Fruit fly (Drosophila melanogaster) whole organism, embryonic: ENCODE measurements around the gene Actn.
A peak's percentile ranks its signal among the peaks of the same experiment; 100 is the strongest.

Experiments
- ATbp ChIP-seq: fragments of 200-800 bp; sonication (Bioruptor generic); optimal IDR thresholded peaks from 2 replicates; lab custom pipeline; 2017; ENCODE audit warnings: missing biosample characterization, mild to moderate bottlenecking, missing genetic modification characterization, missing genetic modification reagents
- Atf-2 ChIP-seq: fragments of 200-800 bp; sonication (Bioruptor generic); optimal IDR thresholded peaks from 2 replicates; lab custom pipeline; 2016; ENCODE audit warnings: missing biosample characterization, missing genetic modification characterization
- Atf3 ChIP-seq: fragments of 200-800 bp; sonication (Bioruptor generic); optimal IDR thresholded peaks from 3 replicates; lab custom pipeline; 2016; ENCODE audit warnings: missing biosample characterization, missing genetic modification characterization
- B-H2 ChIP-seq: fragments of 200-800 bp; sonication (Bioruptor generic); optimal IDR thresholded peaks from 2 replicates; lab custom pipeline; 2018; ENCODE audit warnings: missing biosample characterization, mild to moderate bottlenecking, missing genetic modification characterization
- CG10147 ChIP-seq: fragments of 200-800 bp; sonication (Bioruptor generic); optimal IDR thresholded peaks from 2 replicates; lab custom pipeline; 2019; ENCODE audit warnings: missing biosample characterization, mild to moderate bottlenecking, missing genetic modification characterization, moderate library complexity
- CG1024 ChIP-seq: fragments of 200-800 bp; sonication (Bioruptor generic); IDR thresholded peaks from 2 replicates; pipeline ENCODE4 v1.3.6; 2022; ENCODE audit warnings: missing biosample characterization, missing genetic modification characterization
- CG10462 ChIP-seq: fragments of 200-800 bp; sonication (Bioruptor generic); optimal IDR thresholded peaks from 2 replicates; lab custom pipeline; 2016; ENCODE audit warnings: missing biosample characterization, missing genetic modification characterization
- CG11247 ChIP-seq: fragments of 200-800 bp; sonication (Bioruptor generic); IDR thresholded peaks from 2 replicates; pipeline ENCODE4 v1.3.6; 2022; ENCODE audit warnings: missing biosample characterization, missing genetic modification characterization
- CG11695 ChIP-seq: fragments of 200-800 bp; sonication (Bioruptor generic); IDR thresholded peaks from 3 replicates; pipeline ENCODE4 v1.3.6; 2022; ENCODE audit warnings: missing biosample characterization, missing genetic modification characterization
- CG14667 ChIP-seq: fragments of 200-800 bp; sonication (Bioruptor generic); IDR thresholded peaks from 2 replicates; pipeline ENCODE4 v1.3.6; 2022; ENCODE audit warnings: missing biosample characterization, missing genetic modification characterization
- CG1603 ChIP-seq: fragments of 200-800 bp; sonication (Bioruptor generic); optimal IDR thresholded peaks from 2 replicates; lab custom pipeline; 2019; ENCODE audit warnings: missing biosample characterization, mild to moderate bottlenecking, missing genetic modification characterization, moderate library complexity
- CG17612 ChIP-seq: fragments of 200-800 bp; sonication (Bioruptor generic); IDR thresholded peaks from 2 replicates; pipeline ENCODE4 v1.3.6; 2022; ENCODE audit warnings: missing biosample characterization, missing genetic modification characterization
- CG17802 ChIP-seq: fragments of 200-800 bp; sonication (Bioruptor generic); optimal IDR thresholded peaks from 2 replicates; lab custom pipeline; 2018; ENCODE audit warnings: missing biosample characterization, mild to moderate bottlenecking, missing genetic modification characterization, moderate library complexity
- CG18764 ChIP-seq: fragments of 200-800 bp; sonication (Bioruptor generic); optimal IDR thresholded peaks from 3 replicates; lab custom pipeline; 2016; ENCODE audit warnings: missing biosample characterization, missing genetic modification characterization
- CG2202 ChIP-seq: fragments of 200-800 bp; sonication (Bioruptor generic); optimal IDR thresholded peaks from 2 replicates; lab custom pipeline; 2018; ENCODE audit warnings: missing biosample characterization, mild to moderate bottlenecking, missing genetic modification characterization
- CG2678 ChIP-seq: fragments of 200-800 bp; sonication (Bioruptor generic); optimal IDR thresholded peaks from 3 replicates; lab custom pipeline; 2019; ENCODE audit warnings: missing biosample characterization, mild to moderate bottlenecking, missing genetic modification characterization, moderate library complexity
- CG31365 ChIP-seq: fragments of 200-800 bp; sonication (Bioruptor generic); optimal IDR thresholded peaks from 2 replicates; lab custom pipeline; 2018; ENCODE audit warnings: missing biosample characterization, mild to moderate bottlenecking, missing genetic modification characterization
- CG42726 ChIP-seq: fragments of 200-800 bp; sonication (Bioruptor generic); IDR thresholded peaks from 2 replicates; pipeline ENCODE4 v1.3.6; 2022; ENCODE audit warnings: missing biosample characterization, missing genetic modification characterization; ENCODE audit not compliant: partially characterized antibody
- CG43689 ChIP-seq: fragments of 200-800 bp; sonication (Bioruptor generic); IDR thresholded peaks from 2 replicates; pipeline ENCODE4 v1.3.6; 2022; ENCODE audit warnings: missing biosample characterization, missing genetic modification characterization
- CG4854 ChIP-seq: fragments of 200-800 bp; sonication (Bioruptor generic); optimal IDR thresholded peaks from 2 replicates; lab custom pipeline; 2016; ENCODE audit warnings: missing biosample characterization, missing genetic modification characterization, inconsistent platforms
- CG5180 ChIP-seq: fragments of 200-800 bp; sonication (Bioruptor generic); optimal IDR thresholded peaks from 3 replicates; lab custom pipeline; 2017; ENCODE audit warnings: missing biosample characterization, missing genetic modification characterization, mild to moderate bottlenecking, moderate library complexity, missing genetic modification reagents
- CrebB ChIP-seq: fragments of 200-800 bp; sonication (Bioruptor generic); optimal IDR thresholded peaks from 3 replicates; lab custom pipeline; 2018; ENCODE audit warnings: missing biosample characterization, mild to moderate bottlenecking, missing genetic modification characterization
- D ChIP-seq, 2 experiments: fragments of 200-800 bp in 1 of 2; fragments of >200 bp in 1 of 2; sonication (Bioruptor generic) in 1 of 2; optimal IDR thresholded peaks; 2 replicates in 1 of 2; 3 replicates in 1 of 2; lab custom pipeline; 2017; ENCODE audit warnings: mild to moderate bottlenecking in 1 of 2, missing biosample characterization in 1 of 2, missing genetic modification characterization in 1 of 2, missing genetic modification reagents in 1 of 2
- E2f1 ChIP-seq: fragments of 200-800 bp; sonication (Bioruptor generic); IDR thresholded peaks from 2 replicates; pipeline ENCODE4 v1.3.6; 2022; ENCODE audit warnings: missing biosample characterization, missing genetic modification characterization
- Eip74EF ChIP-seq, 2 experiments: fragments of 200-800 bp in 1 of 2; fragments of >200 bp in 1 of 2; sonication (Bioruptor generic) in 1 of 2; optimal IDR thresholded peaks; 2 replicates each; lab custom pipeline; 2017 to 2019; ENCODE audit warnings: missing biosample characterization in 2 of 2, missing genetic modification characterization in 2 of 2, mild to moderate bottlenecking in 1 of 2, moderate library complexity in 1 of 2
- Elba2 ChIP-seq: fragments of 200-800 bp; sonication (Bioruptor generic); optimal IDR thresholded peaks from 3 replicates; lab custom pipeline; 2016; ENCODE audit warnings: missing biosample characterization, missing genetic modification characterization
- Ets97D ChIP-seq: fragments of 200-800 bp; sonication (Bioruptor generic); optimal IDR thresholded peaks from 3 replicates; lab custom pipeline; 2016; ENCODE audit warnings: missing biosample characterization, missing genetic modification characterization
- Fer3 ChIP-seq: fragments of 200-800 bp; sonication (Bioruptor generic); optimal IDR thresholded peaks from 2 replicates; lab custom pipeline; 2018; ENCODE audit warnings: missing biosample characterization, mild to moderate bottlenecking, missing genetic modification characterization, moderate library complexity
- Mrtf ChIP-seq: fragments of 200-800 bp; sonication (Bioruptor generic); IDR thresholded peaks from 3 replicates; pipeline ENCODE4 v1.3.6; 2022; ENCODE audit warnings: missing biosample characterization, missing genetic modification characterization
- NC2α ChIP-seq: fragments of 200-800 bp; sonication (Bioruptor generic); optimal IDR thresholded peaks from 2 replicates; lab custom pipeline; 2016; ENCODE audit warnings: missing biosample characterization, missing genetic modification characterization
- Scr ChIP-seq: fragments of 200-800 bp; sonication (Bioruptor generic); IDR thresholded peaks from 2 replicates; pipeline ENCODE4 v1.3.6; 2022; ENCODE audit warnings: missing biosample characterization, missing genetic modification characterization; ENCODE audit not compliant: partially characterized antibody
- Sin3A ChIP-seq: fragments of >200 bp; optimal IDR thresholded peaks from 2 replicates; lab custom pipeline; 2018
- ara ChIP-seq: fragments of 200-800 bp; sonication (Bioruptor generic); IDR thresholded peaks from 2 replicates; pipeline ENCODE4 v1.3.6; 2022; ENCODE audit warnings: missing biosample characterization, missing genetic modification characterization
- bab2 ChIP-seq: fragments of 200-800 bp; sonication (Bioruptor generic); optimal IDR thresholded peaks from 2 replicates; lab custom pipeline; 2016; ENCODE audit warnings: missing biosample characterization, missing genetic modification characterization
- bigmax ChIP-seq: fragments of 200-800 bp; sonication (Bioruptor generic); optimal IDR thresholded peaks from 2 replicates; lab custom pipeline; 2018; ENCODE audit warnings: missing biosample characterization, mild to moderate bottlenecking, missing genetic modification characterization
- caup ChIP-seq: fragments of 200-800 bp; sonication (Bioruptor generic); optimal IDR thresholded peaks from 3 replicates; lab custom pipeline; 2017; ENCODE audit warnings: missing biosample characterization, mild to moderate bottlenecking, missing genetic modification characterization, moderate library complexity; ENCODE audit not compliant: severe bottlenecking
- ci ChIP-seq: fragments of 200-800 bp; sonication (Bioruptor generic); IDR thresholded peaks from 3 replicates; pipeline ENCODE4 v1.3.6; 2022; ENCODE audit warnings: missing biosample characterization, missing genetic modification characterization
- ems ChIP-seq: fragments of 200-800 bp; sonication (Bioruptor generic); optimal IDR thresholded peaks from 3 replicates; lab custom pipeline; 2016; ENCODE audit warnings: missing biosample characterization, missing genetic modification characterization
- eve ChIP-seq, 2 experiments: fragments of >200 bp; optimal IDR thresholded peaks; 2 replicates each; lab custom pipeline; 2017; ENCODE audit warnings: missing biosample characterization in 2 of 2, missing genetic modification characterization in 2 of 2
- gt ChIP-seq: fragments of 200-800 bp; sonication (Bioruptor generic); IDR thresholded peaks from 2 replicates; pipeline ENCODE4 v1.3.6; 2022; ENCODE audit warnings: missing biosample characterization, missing genetic modification characterization
- nau ChIP-seq: fragments of 200-800 bp; sonication (Bioruptor generic); optimal IDR thresholded peaks from 3 replicates; lab custom pipeline; 2017; ENCODE audit warnings: missing biosample characterization, mild to moderate bottlenecking, missing genetic modification characterization, missing genetic modification reagents
- pan ChIP-seq, 4 experiments: fragments of >200 bp in 3 of 4; fragments of 200-800 bp in 1 of 4; sonication (Bioruptor generic) in 1 of 4; optimal IDR thresholded peaks in 3 of 4; IDR thresholded peaks in 1 of 4; 2 replicates each; pipeline versions ENCODE4 v1.3.6 to Lab custom; 2017 to 2022; ENCODE audit warnings: missing biosample characterization in 2 of 4, missing genetic modification characterization in 2 of 4, mixed read lengths in 1 of 4
- pfk ChIP-seq: fragments of 200-800 bp; sonication (Bioruptor generic); optimal IDR thresholded peaks from 2 replicates; lab custom pipeline; 2018; ENCODE audit warnings: missing biosample characterization, mild to moderate bottlenecking, missing genetic modification characterization, moderate library complexity
- repo ChIP-seq: fragments of 200-800 bp; sonication (Bioruptor generic); optimal IDR thresholded peaks from 2 replicates; lab custom pipeline; 2016; ENCODE audit warnings: missing biosample characterization, missing genetic modification characterization
- scrt ChIP-seq: fragments of 200-800 bp; sonication (Bioruptor generic); optimal IDR thresholded peaks from 2 replicates; lab custom pipeline; 2018; ENCODE audit warnings: missing biosample characterization, mild to moderate bottlenecking, missing genetic modification characterization, moderate library complexity
- stwl ChIP-seq: fragments of 200-800 bp; sonication (Bioruptor generic); optimal IDR thresholded peaks from 3 replicates; lab custom pipeline; 2018; ENCODE audit warnings: missing biosample characterization, mild to moderate bottlenecking, missing genetic modification characterization, moderate library complexity
- tap ChIP-seq: fragments of 200-800 bp; optimal IDR thresholded peaks from 3 replicates; lab custom pipeline; 2019; ENCODE audit warnings: missing biosample characterization, mild to moderate bottlenecking, missing genetic modification characterization, moderate library complexity
- zen2 ChIP-seq: fragments of 200-800 bp; sonication (Bioruptor generic); IDR thresholded peaks from 3 replicates; pipeline ENCODE4 v1.3.6; 2022; ENCODE audit warnings: missing biosample characterization, missing genetic modification characterization; ENCODE audit not compliant: partially characterized antibody

The Actn gene

dm6 chrX:2009453-2010009 is 32.6 kb downstream of the Actn start (continued):
- TF ChIP-seq stwl (peak; percentile 30), CG17612 (no peak), CG17802 (tag; lab: Kevin White, UChicago) (peak; percentile 13), Atf3 (GFP tag; lab: Kevin White, UChicago) (peak; percentile 57), Mrtf (GFP tag; lab: Robert Waterston, UW) (peak; percentile 44; the same call in 2 of the 3 replicates), pfk (GFP tag; lab: Kevin White, UChicago) (no peak), bab2 (GFP tag; lab: Kevin White, UChicago) (peak; percentile 73), CG2678 (tag; lab: Kevin White, UChicago) (peak; percentile 85), Elba2 (GFP tag; lab: Kevin White, UChicago) (no peak), CrebB (no peak), scrt (peak; percentile 46), Scr (GFP tag; lab: Robert Waterston, UW) (no peak), D (optimal IDR thresholded peaks at IDR 0.05; lab: Kevin White, UChicago) (no peak), D (GFP tag; optimal IDR thresholded peaks at IDR 0.05; lab: Kevin White, UChicago) (peak; percentile 70), caup (GFP tag; lab: Kevin White, UChicago) (peak; percentile 63), pan (optimal IDR thresholded peaks at IDR 0.05; lab: Kevin White, UChicago) (no peak), pan (GFP tag; optimal IDR thresholded peaks at IDR 0.05 in 1 of 2, IDR thresholded peaks at IDR 0.05 in 1 of 2) (peak in 1 of 2 experiments; percentile 60), E2f1 (peak; percentile 62), B-H2 (peak; percentile 48), nau (GFP tag; lab: Kevin White, UChicago) (peak; percentile 51), repo (GFP tag; lab: Kevin White, UChicago) (peak; percentile 47), CG11247 (GFP tag; lab: Robert Waterston, UW) (peak; percentile 23; the same call in 1 of the 2 replicates), CG14667 (peak; percentile 15; the same call in 1 of the 2 replicates), Ets97D (GFP tag; lab: Kevin White, UChicago) (peak; percentile 48), CG10147 (GFP tag; lab: Kevin White, UChicago) (peak; percentile 59), Atf-2 (GFP tag; lab: Kevin White, UChicago) (peak; percentile 83), CG4854 (peak; percentile 55), eve (GFP tag; optimal IDR thresholded peaks at IDR 0.05; lab: Kevin White, UChicago) (no peak), NC2α (GFP tag; lab: Kevin White, UChicago) (peak; percentile 52), ci (GFP tag; lab: Robert Waterston, UW) (peak; percentile 39; the same call in 2 of the 3 replicates), CG1024 (GFP tag; lab: Robert Waterston, UW) (no peak), tap (peak; percentile 25), zen2 (GFP tag; lab: Robert Waterston, UW) (no peak), CG11695 (GFP tag; lab: Robert Waterston, UW) (no peak; the same call in 2 of the 3 replicates), Fer3 (tag; lab: Kevin White, UChicago) (peak; percentile 60), Sin3A (lab: Kevin White, UChicago) (no peak), bigmax (no peak), Eip74EF (GFP tag; optimal IDR thresholded peaks at IDR 0.05; lab: Kevin White, UChicago) (peak in 1 of 2 experiments; percentile 28), CG2202 (peak; percentile 5), CG42726 (no peak), ara (GFP tag; lab: Robert Waterston, UW) (peak; percentile 63), CG18764 (GFP tag; lab: Kevin White, UChicago) (peak; percentile 41), CG43689 (GFP tag; lab: Robert Waterston, UW) (no peak), ATbp (GFP tag; lab: Kevin White, UChicago) (peak; percentile 16), CG10462 (GFP tag; lab: Kevin White, UChicago) (peak; percentile 60), CG5180 (GFP tag; lab: Kevin White, UChicago) (peak; percentile 46), ems (GFP tag; lab: Kevin White, UChicago) (peak; percentile 64), gt (GFP tag; lab: Robert Waterston, UW) (no peak), CG1603 (tag; lab: Kevin White, UChicago) (peak; percentile 65), CG31365 (tag; lab: Kevin White, UChicago) (no peak)
